Worm (Caenorhabditis elegans) whole organism, L2 larva: Measurements from ENCODE around the gene ZK180.6.

Experiments used
- C34F6.9 ChIP-seq: fragments of 150-350 bp; optimal IDR thresholded peaks from 2 replicates; lab custom pipeline; 2014; ENCODE audit warnings: missing biosample characterization, missing genetic modification characterization
- F13H6.1 ChIP-seq: sonication (generic microtip); optimal IDR thresholded peaks from 2 replicates; lab custom pipeline; 2016; ENCODE audit warnings: missing genetic modification characterization, missing compliant biosample characterization
- Y55F3AM.14 ChIP-seq: fragments of 200-800 bp; sonication (Bioruptor generic); optimal IDR thresholded peaks from 2 replicates; lab custom pipeline; 2018; ENCODE audit warnings: mild to moderate bottlenecking, missing genetic modification characterization, missing compliant biosample characterization
- ZK546.5 ChIP-seq: sonication (generic microtip); optimal IDR thresholded peaks from 2 replicates; lab custom pipeline; 2017; ENCODE audit warnings: missing biosample characterization, missing genetic modification characterization
- aly-2 ChIP-seq: fragments of 150-350 bp; optimal IDR thresholded peaks from 2 replicates; lab custom pipeline; 2014; ENCODE audit warnings: missing biosample characterization, missing genetic modification characterization
- ama-1 ChIP-seq: fragments of 150-350 bp; optimal IDR thresholded peaks from 2 replicates; lab custom pipeline; 2018; ENCODE audit warnings: inconsistent platforms
- ceh-16 ChIP-seq: fragments of 150-350 bp; optimal IDR thresholded peaks from 2 replicates; lab custom pipeline; 2014; ENCODE audit warnings: missing biosample characterization, missing genetic modification characterization
- crh-2 ChIP-seq: sonication (generic microtip); optimal IDR thresholded peaks from 2 replicates; lab custom pipeline; 2017; ENCODE audit warnings: missing biosample characterization, missing genetic modification characterization
- egl-27 ChIP-seq: sonication (generic microtip); optimal IDR thresholded peaks from 3 replicates; lab custom pipeline; 2017; ENCODE audit warnings: missing biosample characterization, missing genetic modification reagents, missing genetic modification characterization
- elt-1 ChIP-seq: fragments of 150-350 bp; optimal IDR thresholded peaks from 2 replicates; lab custom pipeline; 2014; ENCODE audit warnings: missing biosample characterization, missing genetic modification characterization
- fos-1 ChIP-seq: fragments of 150-350 bp; optimal IDR thresholded peaks from 2 replicates; lab custom pipeline; 2014; ENCODE audit warnings: missing biosample characterization, missing genetic modification characterization
- lin-11 ChIP-seq: fragments of 150-350 bp; sonication (generic microtip); optimal IDR thresholded peaks from 2 replicates; lab custom pipeline; 2014; ENCODE audit warnings: missing biosample characterization, missing genetic modification characterization, inconsistent platforms, mixed read lengths
- lin-39 ChIP-seq: fragments of 150-350 bp; optimal IDR thresholded peaks from 2 replicates; lab custom pipeline; 2014; ENCODE audit warnings: missing biosample characterization, missing genetic modification reagents, missing genetic modification characterization
- lsy-2 ChIP-seq, 2 experiments: fragments of 150-350 bp in 1 of 2; sonication (generic microtip) in 1 of 2; optimal IDR thresholded peaks; 2 replicates each; lab custom pipeline; 2014 to 2017; ENCODE audit warnings: missing biosample characterization in 2 of 2, missing genetic modification characterization in 2 of 2
- mbf-1 ChIP-seq: sonication (generic microtip); optimal IDR thresholded peaks from 2 replicates; lab custom pipeline; 2017; ENCODE audit warnings: missing biosample characterization, missing genetic modification characterization
- mdl-1 ChIP-seq, 2 experiments: fragments of 150-350 bp in 1 of 2; sonication (generic microtip) in 1 of 2; optimal IDR thresholded peaks; 2 replicates each; lab custom pipeline; 2017; ENCODE audit warnings: missing biosample characterization in 2 of 2, missing genetic modification characterization in 2 of 2
- nhr-10 ChIP-seq: sonication (generic microtip); optimal IDR thresholded peaks from 2 replicates; lab custom pipeline; 2017; ENCODE audit warnings: missing biosample characterization, missing genetic modification characterization
- nhr-12 ChIP-seq: fragments of 150-350 bp; optimal IDR thresholded peaks from 2 replicates; lab custom pipeline; 2014; ENCODE audit warnings: missing biosample characterization, missing genetic modification characterization
- nhr-129 ChIP-seq: fragments of 150-350 bp; optimal IDR thresholded peaks from 2 replicates; lab custom pipeline; 2014; ENCODE audit warnings: missing biosample characterization, missing genetic modification characterization
- nhr-21 ChIP-seq: fragments of 150-350 bp; optimal IDR thresholded peaks from 2 replicates; lab custom pipeline; 2014; ENCODE audit warnings: missing biosample characterization, missing genetic modification characterization
- nhr-23 ChIP-seq: fragments of 150-350 bp; optimal IDR thresholded peaks from 2 replicates; lab custom pipeline; 2014; ENCODE audit warnings: missing biosample characterization, missing genetic modification reagents, missing genetic modification characterization
- nhr-237 ChIP-seq: fragments of 150-350 bp; optimal IDR thresholded peaks from 2 replicates; lab custom pipeline; 2014; ENCODE audit warnings: missing biosample characterization, missing genetic modification characterization
- nhr-6 ChIP-seq: fragments of 150-350 bp; optimal IDR thresholded peaks from 2 replicates; lab custom pipeline; 2014; ENCODE audit warnings: missing biosample characterization, missing genetic modification characterization
- nhr-77 ChIP-seq: fragments of 150-350 bp; optimal IDR thresholded peaks from 2 replicates; lab custom pipeline; 2014; ENCODE audit warnings: missing biosample characterization, missing genetic modification characterization
- peb-1 ChIP-seq: fragments of 150-350 bp; optimal IDR thresholded peaks from 2 replicates; lab custom pipeline; 2014; ENCODE audit warnings: missing biosample characterization, missing genetic modification characterization
- sem-4 ChIP-seq: fragments of 150-350 bp; optimal IDR thresholded peaks from 2 replicates; lab custom pipeline; 2014; ENCODE audit warnings: missing biosample characterization, missing genetic modification reagents, missing genetic modification characterization
- skn-1 ChIP-seq: sonication (generic microtip); optimal IDR thresholded peaks from 2 replicates; lab custom pipeline; 2017; ENCODE audit warnings: missing biosample characterization, missing genetic modification characterization
- sma-3 ChIP-seq: sonication (generic microtip); optimal IDR thresholded peaks from 2 replicates; lab custom pipeline; 2016; ENCODE audit warnings: missing genetic modification reagents, missing genetic modification characterization, missing compliant biosample characterization
- sma-9 ChIP-seq, 2 experiments: fragments of 150-350 bp in 1 of 2; sonication (generic microtip) in 1 of 2; optimal IDR thresholded peaks; 2 replicates each; lab custom pipeline; 2014 to 2016; ENCODE audit warnings: missing genetic modification characterization in 2 of 2, mild to moderate bottlenecking in 1 of 2, missing biosample characterization in 1 of 2, missing compliant biosample characterization in 1 of 2, missing genetic modification reagents in 1 of 2, moderate library complexity in 1 of 2
- snpc-4 ChIP-seq: fragments of 150-350 bp; optimal IDR thresholded peaks from 2 replicates; lab custom pipeline; 2014; ENCODE audit warnings: missing biosample characterization, missing genetic modification characterization
- unc-39 ChIP-seq: fragments of 150-350 bp; optimal IDR thresholded peaks from 2 replicates; lab custom pipeline; 2014; ENCODE audit warnings: missing biosample characterization, missing genetic modification characterization
- unc-55 ChIP-seq: fragments of 150-350 bp; sonication (generic microtip); optimal IDR thresholded peaks from 3 replicates; lab custom pipeline; 2014; ENCODE audit warnings: missing biosample characterization, missing genetic modification reagents, missing genetic modification characterization
- unc-62 ChIP-seq: fragments of 150-350 bp; optimal IDR thresholded peaks from 2 replicates; lab custom pipeline; 2014; ENCODE audit warnings: missing biosample characterization, missing genetic modification reagents, missing genetic modification characterization
- zag-1 ChIP-seq: fragments of 150-350 bp; optimal IDR thresholded peaks from 2 replicates; lab custom pipeline; 2014; ENCODE audit warnings: missing biosample characterization, missing genetic modification characterization
- ztf-11 ChIP-seq: sonication (generic microtip); optimal IDR thresholded peaks from 2 replicates; lab custom pipeline; 2017; ENCODE audit warnings: missing biosample characterization, missing genetic modification characterization
- ztf-4 ChIP-seq: fragments of 150-350 bp; optimal IDR thresholded peaks from 2 replicates; lab custom pipeline; 2014; ENCODE audit warnings: missing biosample characterization, missing genetic modification characterization

Gene ZK180.6

DNA sequence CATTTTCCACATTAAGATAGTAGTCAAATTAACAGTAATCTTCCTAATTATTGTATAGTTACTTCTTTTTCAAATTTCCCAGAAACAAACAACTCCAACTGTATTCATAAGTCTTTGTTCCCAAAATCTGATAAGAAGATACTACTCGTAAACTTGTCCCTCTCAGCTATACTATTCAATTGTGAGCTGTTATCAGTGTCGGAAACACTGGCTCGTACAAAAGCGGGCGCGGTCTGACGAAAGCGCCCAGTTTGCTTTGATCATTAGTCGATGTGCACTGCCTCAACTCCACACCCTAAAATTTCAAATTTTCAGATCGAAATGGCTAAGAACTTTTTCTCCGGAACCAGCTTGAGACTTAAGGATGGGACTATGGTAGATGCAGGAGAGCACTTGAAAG is 38.1 kb downstream of the ZK180.6 start, which contains the start of gene trx-3:
Gene trx-3 (plus strand): TSS at position 291 of the 400 bp plus-strand sequence.
- no peak for TF ChIP-seq Y55F3AM.14 (GFP tag; lab: Kevin White, UChicago)
- TF ChIP-seq ztf-4 (tag; lab: Kevin White, UChicago) = no peak
- no peak for TF ChIP-seq ZK546.5
- no peak for TF ChIP-seq nhr-12 (tag; lab: Kevin White, UChicago)
- no peak for TF ChIP-seq mbf-1 (tag; lab: Kevin White, UChicago)
- TF ChIP-seq fos-1 (tag; lab: Kevin White, UChicago) = peak; percentile 53
- no peak for TF ChIP-seq unc-55 (GFP tag; lab: Kevin White, UChicago)
- no peak for TF ChIP-seq ceh-16
- no peak for TF ChIP-seq lin-39
- TF ChIP-seq lin-11 (tag; lab: Kevin White, UChicago) = no peak
- TF ChIP-seq F13H6.1 (tag; lab: Kevin White, UChicago) = no peak
- TF ChIP-seq sma-9 (GFP tag; optimal IDR thresholded peaks at IDR 0.05; lab: Kevin White, UChicago) = peak; percentile 36
- TF ChIP-seq sma-9 (tag; optimal IDR thresholded peaks at IDR 0.05; lab: Kevin White, UChicago) = no peak
- TF ChIP-seq nhr-129 (tag; lab: Kevin White, UChicago) = no peak

DNA sequence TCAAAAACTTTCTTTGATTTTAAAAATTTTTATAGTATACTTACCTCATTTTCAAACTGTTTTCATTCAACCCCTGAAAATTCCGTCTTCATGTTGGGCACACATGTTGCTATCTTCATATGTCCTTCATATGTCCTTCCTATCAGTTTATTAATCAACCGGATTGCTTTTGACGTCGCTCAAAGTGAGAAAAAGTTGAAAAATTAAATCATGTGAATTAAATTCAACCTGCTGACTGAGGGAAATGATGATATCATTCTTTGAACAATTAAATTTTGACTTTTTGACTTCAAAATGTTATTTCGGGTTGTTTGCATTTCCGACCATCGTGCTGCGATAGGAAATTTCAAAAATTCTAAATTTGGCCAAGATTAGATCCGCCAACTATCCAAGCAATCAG is 40.3 kb downstream of the ZK180.6 start:
- peak; percentile 19 for TF ChIP-seq fos-1 (tag; lab: Kevin White, UChicago)
- TF ChIP-seq lsy-2 (tag; optimal IDR thresholded peaks at IDR 0.05; lab: Kevin White, UChicago) = no peak
- no peak for TF ChIP-seq nhr-77 (tag; lab: Kevin White, UChicago)

DNA sequence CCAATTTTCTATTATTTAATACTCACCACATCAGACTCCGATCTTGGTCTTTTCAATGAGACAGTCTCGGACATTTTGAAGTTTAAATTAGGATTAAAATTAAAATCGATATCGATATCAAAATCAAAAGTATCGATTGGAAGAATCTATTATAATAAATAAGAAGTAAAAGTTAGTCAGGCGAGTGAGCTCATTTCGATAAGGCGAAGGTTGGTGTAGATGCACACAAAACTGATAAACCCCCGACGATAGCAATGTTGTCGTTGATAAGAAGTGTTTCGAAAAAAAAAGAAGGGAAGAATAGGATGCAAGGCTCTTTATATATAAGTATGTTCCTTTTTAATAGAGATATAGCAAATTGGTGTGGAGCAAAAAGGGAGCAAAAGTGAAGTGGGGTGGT is 42.3 kb downstream of the ZK180.6 start, which contains the start of gene M01H9.4:
Gene M01H9.4 (minus strand): TSS at position 379 of the 400 bp plus-strand sequence.
- TF ChIP-seq lin-39 (no peak), fos-1 (tag; lab: Kevin White, UChicago) (peak; percentile 99), sma-9 (GFP tag; optimal IDR thresholded peaks at IDR 0.05; lab: Kevin White, UChicago) (peak; percentile 49), sma-9 (tag; optimal IDR thresholded peaks at IDR 0.05; lab: Kevin White, UChicago) (no peak), unc-39 (tag; lab: Kevin White, UChicago) (no peak), nhr-23 (tag; lab: Kevin White, UChicago) (no peak), mbf-1 (tag; lab: Kevin White, UChicago) (no peak), nhr-77 (tag; lab: Kevin White, UChicago) (no peak), C34F6.9 (tag; lab: Kevin White, UChicago) (no peak), peb-1 (no peak), unc-62 (GFP tag; lab: Kevin White, UChicago) (no peak), skn-1 (no peak), ceh-16 (no peak), nhr-10 (tag; lab: Kevin White, UChicago) (no peak), elt-1 (tag; lab: Kevin White, UChicago) (no peak), lsy-2 (tag; optimal IDR thresholded peaks at IDR 0.05; lab: Kevin White, UChicago) (no peak), crh-2 (no peak)

DNA sequence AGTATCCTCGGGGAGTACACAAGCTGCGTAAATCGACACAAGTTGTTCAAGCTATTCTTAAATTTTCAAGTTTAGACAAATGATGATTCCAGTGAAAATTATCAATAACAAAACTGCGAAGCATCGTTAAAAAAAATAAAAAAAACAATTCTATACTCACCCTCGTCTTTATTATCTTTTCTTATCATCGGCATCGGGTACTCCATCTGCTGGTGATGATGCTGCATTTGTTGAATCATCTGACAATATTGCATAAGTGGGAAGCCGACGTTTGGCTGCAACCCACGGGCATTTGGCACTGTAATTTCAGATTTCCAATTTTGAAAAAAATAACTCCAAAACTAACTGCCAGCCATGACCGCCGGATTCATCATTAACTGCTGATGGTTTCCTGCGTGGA is 43.5 kb downstream of the ZK180.6 start:
- TF ChIP-seq ama-1 = no peak
- peak; percentile 59 for TF ChIP-seq fos-1 (tag; lab: Kevin White, UChicago)
- no peak for TF ChIP-seq snpc-4 (tag; lab: Kevin White, UChicago)

DNA sequence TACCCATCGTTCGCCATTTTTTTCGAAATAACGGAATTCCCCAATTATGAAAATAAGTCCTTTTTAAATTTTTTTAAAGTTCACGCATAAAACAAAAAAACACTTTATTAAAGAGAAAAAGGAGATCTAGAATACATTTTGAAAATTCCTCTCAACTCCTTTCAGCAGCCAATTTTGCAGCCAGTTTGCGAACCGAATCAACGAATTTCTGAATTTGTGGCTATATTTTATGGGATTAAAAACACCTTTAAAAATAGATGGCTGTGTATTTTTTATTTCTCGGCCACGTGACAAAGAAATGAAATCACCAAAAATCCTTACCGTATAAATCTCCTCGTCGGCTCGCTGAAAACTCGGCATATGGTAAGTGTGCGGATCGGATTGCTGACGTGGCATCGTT is 44.8 kb downstream of the ZK180.6 start, which contains the start of gene M01H9.10:
Gene M01H9.10 (minus strand): TSS at position 101 of the 400 bp plus-strand sequence.
- TF ChIP-seq mdl-1 (tag; optimal IDR thresholded peaks at IDR 0.05; lab: Kevin White, UChicago) = no peak
- no peak for TF ChIP-seq zag-1 (tag; lab: Kevin White, UChicago)
- TF ChIP-seq nhr-23 (tag; lab: Kevin White, UChicago) = no peak
- no peak for TF ChIP-seq F13H6.1 (tag; lab: Kevin White, UChicago)
- TF ChIP-seq nhr-6 (tag; lab: Kevin White, UChicago) = no peak
- no peak for TF ChIP-seq peb-1
- TF ChIP-seq sem-4 (tag; lab: Kevin White, UChicago) = no peak
- no peak for TF ChIP-seq ztf-11 (tag; lab: Kevin White, UChicago)
- no peak for TF ChIP-seq unc-55 (GFP tag; lab: Kevin White, UChicago)
- no peak for TF ChIP-seq lin-11 (tag; lab: Kevin White, UChicago)
- TF ChIP-seq sma-3 = no peak
- no peak for TF ChIP-seq fos-1 (tag; lab: Kevin White, UChicago)
- no peak for TF ChIP-seq nhr-21 (tag; lab: Kevin White, UChicago)
- no peak for TF ChIP-seq egl-27 (tag; lab: Kevin White, UChicago)
- no peak for TF ChIP-seq snpc-4 (tag; lab: Kevin White, UChicago)
- TF ChIP-seq nhr-237 (tag; lab: Kevin White, UChicago) = no peak
- no peak for TF ChIP-seq aly-2
